Worm (Caenorhabditis elegans) whole organism, mixed stage, embryonic: ENCODE measurements around the gene T01B7.13.

ENCODE experiments used
- M03D4.4 ChIP-seq: sonication (generic microtip); optimal IDR thresholded peaks from 2 replicates; lab custom pipeline; 2017; ENCODE audit warnings: mild to moderate bottlenecking, missing genetic modification characterization, missing compliant biosample characterization
- bed-3 ChIP-seq: fragments of 200-800 bp; sonication (Bioruptor generic); optimal IDR thresholded peaks from 3 replicates; lab custom pipeline; 2018; ENCODE audit warnings: mild to moderate bottlenecking, missing genetic modification characterization, moderate library complexity, missing compliant biosample characterization
- ceh-39 ChIP-seq: fragments of 150-350 bp; optimal IDR thresholded peaks from 2 replicates; lab custom pipeline; 2014; ENCODE audit warnings: missing biosample characterization, missing genetic modification characterization
- ceh-43 ChIP-seq: fragments of 200-800 bp; sonication (Bioruptor generic); optimal IDR thresholded peaks from 2 replicates; lab custom pipeline; 2018; ENCODE audit warnings: mild to moderate bottlenecking, missing genetic modification characterization, moderate library complexity, missing compliant biosample characterization
- ceh-83 ChIP-seq: fragments of 200-800 bp; sonication (Bioruptor generic); optimal IDR thresholded peaks from 2 replicates; lab custom pipeline; 2018; ENCODE audit warnings: mild to moderate bottlenecking, missing genetic modification characterization, missing compliant biosample characterization
- drap-1 ChIP-seq: fragments of 200-800 bp; sonication (Bioruptor generic); optimal IDR thresholded peaks from 3 replicates; lab custom pipeline; 2018; ENCODE audit warnings: mild to moderate bottlenecking, missing genetic modification characterization, missing compliant biosample characterization
- elt-1 ChIP-seq: sonication (generic microtip); optimal IDR thresholded peaks from 2 replicates; lab custom pipeline; 2017; ENCODE audit warnings: missing genetic modification characterization, mild to moderate bottlenecking, missing compliant biosample characterization, antibody characterized with exemption, moderate library complexity, borderline replicate concordance; ENCODE audit not compliant: insufficient read depth
- elt-3 ChIP-seq: fragments of 150-350 bp; optimal IDR thresholded peaks from 2 replicates; lab custom pipeline; 2014; ENCODE audit warnings: missing biosample characterization, missing genetic modification characterization
- flh-1 ChIP-seq: fragments of 200-800 bp; sonication (Bioruptor generic); optimal IDR thresholded peaks from 2 replicates; lab custom pipeline; 2018; ENCODE audit warnings: mild to moderate bottlenecking, missing genetic modification characterization, moderate library complexity, missing compliant biosample characterization
- ham-2 ChIP-seq: fragments of 200-800 bp; sonication (Bioruptor generic); optimal IDR thresholded peaks from 2 replicates; lab custom pipeline; 2018; ENCODE audit warnings: mild to moderate bottlenecking, missing genetic modification characterization, missing compliant biosample characterization
- hlh-1 ChIP-seq: fragments of 150-350 bp; optimal IDR thresholded peaks from 2 replicates; lab custom pipeline; 2014; ENCODE audit warnings: missing biosample characterization, missing genetic modification reagents, missing genetic modification characterization
- lin-13 ChIP-seq: fragments of 150-350 bp; optimal IDR thresholded peaks from 2 replicates; lab custom pipeline; 2014; ENCODE audit warnings: missing biosample characterization, missing genetic modification characterization
- lin-32 ChIP-seq: fragments of 200-800 bp; sonication (Bioruptor generic); optimal IDR thresholded peaks from 2 replicates; lab custom pipeline; 2018; ENCODE audit warnings: mild to moderate bottlenecking, missing genetic modification characterization, missing compliant biosample characterization
- mab-5 ChIP-seq: fragments of 150-350 bp; optimal IDR thresholded peaks from 2 replicates; lab custom pipeline; 2014; ENCODE audit warnings: missing biosample characterization, missing genetic modification characterization
- mls-2 ChIP-seq: sonication (generic microtip); optimal IDR thresholded peaks from 2 replicates; lab custom pipeline; 2016; ENCODE audit warnings: mild to moderate bottlenecking, missing genetic modification characterization, moderate library complexity, missing compliant biosample characterization
- nhr-12 ChIP-seq: fragments of 150-350 bp; optimal IDR thresholded peaks from 2 replicates; lab custom pipeline; 2014; ENCODE audit warnings: missing biosample characterization, missing genetic modification characterization
- nhr-2 ChIP-seq: fragments of 150-350 bp; optimal IDR thresholded peaks from 2 replicates; lab custom pipeline; 2014; ENCODE audit warnings: missing biosample characterization, missing genetic modification characterization
- nhr-237 ChIP-seq: fragments of 150-350 bp; optimal IDR thresholded peaks from 2 replicates; lab custom pipeline; 2014; ENCODE audit warnings: missing biosample characterization, missing genetic modification characterization
- nhr-76 ChIP-seq: sonication (generic microtip); optimal IDR thresholded peaks from 2 replicates; lab custom pipeline; 2017; ENCODE audit warnings: missing biosample characterization, missing genetic modification characterization
- pha-4 ChIP-seq: fragments of 150-350 bp; optimal IDR thresholded peaks from 2 replicates; lab custom pipeline; 2018; ENCODE audit warnings: missing biosample characterization, missing genetic modification reagents, missing genetic modification characterization
- snpc-4 ChIP-seq: fragments of 150-350 bp; optimal IDR thresholded peaks from 2 replicates; lab custom pipeline; 2014; ENCODE audit warnings: missing biosample characterization, missing genetic modification characterization
- sptf-1 ChIP-seq: sonication (generic microtip); optimal IDR thresholded peaks from 2 replicates; lab custom pipeline; 2017; ENCODE audit warnings: mild to moderate bottlenecking, missing genetic modification characterization, moderate library complexity, missing compliant biosample characterization
- tbx-8 ChIP-seq: fragments of 200-800 bp; sonication (Bioruptor generic); optimal IDR thresholded peaks from 2 replicates; lab custom pipeline; 2018; ENCODE audit warnings: mild to moderate bottlenecking, missing genetic modification characterization, moderate library complexity, missing compliant biosample characterization
- unc-120 ChIP-seq: sonication (generic microtip); optimal IDR thresholded peaks from 2 replicates; lab custom pipeline; 2017; ENCODE audit warnings: missing genetic modification characterization, missing compliant biosample characterization; ENCODE audit not compliant: poor library complexity, severe bottlenecking
- unc-39 ChIP-seq: fragments of 150-350 bp; optimal IDR thresholded peaks from 2 replicates; lab custom pipeline; 2014; ENCODE audit warnings: missing biosample characterization, missing genetic modification characterization
- zip-8 ChIP-seq: fragments of 150-350 bp; optimal IDR thresholded peaks from 2 replicates; lab custom pipeline; 2014; ENCODE audit warnings: missing biosample characterization, missing genetic modification characterization

T01B7.13 gene

DNA sequence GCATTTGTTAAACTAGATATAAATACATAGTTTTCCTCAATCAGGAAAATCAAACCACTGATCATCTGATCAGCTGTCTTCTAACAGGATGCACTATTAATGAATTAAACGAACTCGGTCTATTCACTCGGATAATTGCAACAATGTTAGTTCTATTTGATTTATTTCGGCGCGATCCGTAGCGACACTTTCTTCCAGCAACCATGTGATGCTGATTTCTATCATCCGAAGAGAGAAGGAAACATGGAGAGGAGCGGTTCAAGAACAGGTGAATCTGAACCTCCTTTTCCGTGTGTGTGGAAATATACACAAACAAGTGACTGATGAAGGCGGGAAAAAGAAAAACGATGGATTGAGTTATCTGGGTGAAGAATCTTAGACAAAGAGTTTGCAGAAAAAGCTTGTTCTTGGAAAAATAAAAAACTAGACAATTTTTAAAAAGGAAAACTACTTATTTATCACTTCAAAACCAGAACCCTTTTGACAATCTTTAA, 16.6 kb downstream of the T01B7.13 start:
- TF ChIP-seq mls-2 (no peak), ceh-43 (GFP tag; lab: Kevin White, UChicago) (no peak), mab-5 (tag; lab: Kevin White, UChicago) (no peak), lin-32 (GFP tag; lab: Kevin White, UChicago) (no peak), hlh-1 (tag; lab: Kevin White, UChicago) (no peak), nhr-237 (tag; lab: Kevin White, UChicago) (no peak), ceh-39 (tag; lab: Kevin White, UChicago) (no peak), pha-4 (tag; lab: Kevin White, UChicago) (peak; percentile 96), elt-3 (tag; lab: Kevin White, UChicago) (no peak)

DNA sequence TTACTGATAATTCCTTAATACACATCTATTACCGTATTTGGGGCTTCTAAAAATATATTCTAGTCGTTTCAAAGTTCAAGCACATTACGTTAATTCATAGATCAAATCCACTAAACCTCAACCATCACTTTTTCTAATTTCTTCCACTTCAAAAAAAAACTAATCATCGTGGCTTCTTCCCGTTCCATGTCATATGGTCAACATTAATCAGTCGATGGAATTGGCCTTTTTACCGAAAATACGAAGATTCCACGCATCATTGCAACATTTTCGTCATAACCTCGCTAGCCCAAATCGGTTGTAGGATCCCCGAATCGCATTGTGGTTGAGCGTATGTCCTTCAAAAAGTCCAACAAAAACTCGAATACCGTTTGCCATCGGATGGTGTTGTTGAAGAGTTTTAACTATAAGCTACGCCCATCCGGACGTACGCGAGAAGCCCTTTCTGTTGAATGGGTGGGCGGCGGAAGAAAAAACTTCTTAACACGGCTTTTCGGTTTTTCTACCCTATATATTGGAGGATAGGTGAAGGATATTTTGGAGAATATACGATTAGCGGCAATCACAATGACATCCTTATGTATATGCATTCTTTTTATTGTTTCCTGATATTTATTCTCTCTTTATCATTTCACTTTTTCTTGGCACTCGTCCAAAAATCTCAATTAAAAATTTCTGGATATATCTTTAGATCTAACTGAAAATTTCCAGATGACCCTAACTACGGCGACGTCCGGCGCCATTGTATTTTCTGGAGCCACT, 17.3 kb downstream of the T01B7.13 start, which contains the start of gene rol-6:
TSS of gene rol-6 (plus strand) at position 712 of the 762 bp plus-strand sequence.
- no peak for TF ChIP-seq bed-3 (GFP tag; lab: Kevin White, UChicago)
- peak; percentile 96 for TF ChIP-seq pha-4 (tag; lab: Kevin White, UChicago)
- TF ChIP-seq unc-39 (tag; lab: Kevin White, UChicago), result no peak
- TF ChIP-seq, all 35 proteins: peak for 1

DNA sequence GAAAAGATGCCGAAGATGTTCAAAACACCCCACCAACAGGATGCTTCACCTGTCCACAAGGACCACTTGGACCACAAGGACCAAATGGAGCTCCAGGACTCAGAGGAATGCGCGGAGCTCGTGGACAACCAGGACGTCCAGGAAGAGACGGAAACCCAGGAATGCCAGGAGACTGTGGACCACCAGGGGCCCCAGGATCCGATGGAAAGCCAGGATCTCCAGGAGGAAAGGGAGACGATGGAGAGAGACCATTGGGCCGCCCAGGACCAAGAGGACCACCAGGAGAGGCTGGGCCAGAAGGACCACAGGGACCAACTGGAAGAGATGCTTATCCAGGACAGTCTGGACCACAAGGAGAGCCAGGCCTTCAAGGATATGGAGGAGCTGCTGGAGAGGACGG, 18.4 kb downstream of the T01B7.13 start:
- TF ChIP-seq pha-4 (tag; lab: Kevin White, UChicago) (peak; percentile 44), nhr-2 (tag; lab: Kevin White, UChicago) (no peak)

DNA sequence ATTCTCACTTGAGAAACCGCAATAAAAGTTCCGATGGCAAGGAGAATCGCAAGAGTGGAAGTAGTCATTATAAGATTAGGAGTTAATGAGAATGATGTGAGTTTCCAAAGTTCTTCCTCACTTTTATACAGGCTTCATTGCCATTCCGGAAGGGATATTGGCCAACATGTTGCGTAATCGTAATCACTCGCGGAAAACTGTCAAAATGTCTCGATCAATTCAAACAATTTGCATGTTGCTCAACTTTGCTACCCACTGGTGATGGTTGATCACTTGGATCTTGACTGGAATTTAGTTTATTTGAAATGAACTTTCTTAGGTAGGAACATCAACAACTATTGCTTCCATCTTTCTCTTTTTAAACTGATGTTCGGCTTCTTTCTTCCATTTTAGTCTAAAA, 22.3 kb downstream of the T01B7.13 start, which contains the start of gene idpb-4:
TSS of gene idpb-4 (minus strand) at position 101 of the 400 bp plus-strand sequence.
- TF ChIP-seq lin-13 (no peak), zip-8 (tag; lab: Kevin White, UChicago) (peak; percentile 72), nhr-2 (tag; lab: Kevin White, UChicago) (no peak), drap-1 (GFP tag; lab: Kevin White, UChicago) (no peak), flh-1 (GFP tag; lab: Kevin White, UChicago) (no peak)

DNA sequence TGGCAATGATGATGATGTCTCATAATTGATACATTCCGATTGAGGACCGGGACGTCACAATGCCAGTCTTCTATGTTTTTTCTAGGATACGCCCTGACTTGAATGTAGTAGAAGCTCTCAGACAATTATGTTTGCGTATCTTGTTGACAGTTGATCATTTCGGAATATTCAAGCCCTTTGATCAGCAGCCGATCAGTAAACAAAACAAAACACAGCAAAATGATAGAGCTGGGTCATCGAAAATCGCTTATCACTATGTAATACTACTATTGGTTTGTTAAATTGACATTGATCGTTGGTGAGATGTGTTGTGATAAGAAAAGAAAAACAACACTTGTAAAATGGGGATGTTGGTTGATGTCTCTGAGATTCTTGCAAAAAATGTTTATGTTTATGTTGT, 23.0 kb downstream of the T01B7.13 start:
- TF ChIP-seq ceh-43 (GFP tag; lab: Kevin White, UChicago), result no peak
- no peak for TF ChIP-seq ceh-83 (GFP tag; lab: Kevin White, UChicago)

DNA sequence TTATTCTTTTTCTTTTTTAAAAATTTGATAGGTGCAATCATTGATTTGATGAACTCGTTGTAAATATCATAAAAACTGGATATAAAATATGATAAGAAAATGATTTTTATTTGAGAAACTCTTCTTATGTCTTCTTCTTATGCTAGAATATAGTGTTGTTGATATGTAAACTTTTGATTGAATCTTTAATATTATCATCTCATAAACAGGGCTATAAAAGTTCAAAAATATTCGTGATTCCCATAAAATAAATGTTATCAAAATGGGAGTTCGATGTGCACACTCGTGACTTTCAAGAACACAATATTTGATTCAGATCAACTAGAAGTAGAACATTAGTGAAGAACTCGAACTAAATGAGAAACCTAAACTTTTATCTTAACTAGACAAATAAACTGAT, 23.8 kb downstream of the T01B7.13 start:
- TF ChIP-seq elt-1 (tag; lab: Kevin White, UChicago), result no peak
- TF ChIP-seq nhr-237 (tag; lab: Kevin White, UChicago), result no peak
- TF ChIP-seq sptf-1, result no peak
- no peak for TF ChIP-seq snpc-4 (tag; lab: Kevin White, UChicago)
- TF ChIP-seq lin-32 (GFP tag; lab: Kevin White, UChicago), result no peak
- TF ChIP-seq nhr-76 (tag; lab: Kevin White, UChicago), result no peak
- no peak for TF ChIP-seq unc-120 (tag; lab: Kevin White, UChicago)
- no peak for TF ChIP-seq zip-8 (tag; lab: Kevin White, UChicago)
- TF ChIP-seq drap-1 (GFP tag; lab: Kevin White, UChicago), result no peak
- no peak for TF ChIP-seq elt-3 (tag; lab: Kevin White, UChicago)
- no peak for TF ChIP-seq mls-2
- TF ChIP-seq mab-5 (tag; lab: Kevin White, UChicago), result no peak
- no peak for TF ChIP-seq nhr-2 (tag; lab: Kevin White, UChicago)
- no peak for TF ChIP-seq ceh-43 (GFP tag; lab: Kevin White, UChicago)
- no peak for TF ChIP-seq M03D4.4
- TF ChIP-seq unc-39 (tag; lab: Kevin White, UChicago), result no peak
- no peak for TF ChIP-seq tbx-8 (GFP tag; lab: Kevin White, UChicago)
- TF ChIP-seq nhr-12 (tag; lab: Kevin White, UChicago), result no peak
- TF ChIP-seq ham-2 (GFP tag; lab: Kevin White, UChicago), result no peak
